Worm (Caenorhabditis elegans) whole organism, L1 larva: Measurements from ENCODE around the gene otpl-6.

Source experiments
- aha-1 ChIP-seq: fragments of 150-350 bp; optimal IDR thresholded peaks from 2 replicates; lab custom pipeline; 2014; ENCODE audit warnings: missing biosample characterization, missing genetic modification characterization
- aly-2 ChIP-seq: fragments of 150-350 bp; optimal IDR thresholded peaks from 2 replicates; lab custom pipeline; 2014; ENCODE audit warnings: missing biosample characterization, missing genetic modification characterization
- ceh-90 ChIP-seq: sonication (generic microtip); optimal IDR thresholded peaks from 2 replicates; lab custom pipeline; 2016; ENCODE audit warnings: missing genetic modification characterization, missing compliant biosample characterization
- elt-2 ChIP-seq: sonication (generic microtip); optimal IDR thresholded peaks from 2 replicates; lab custom pipeline; 2016; ENCODE audit warnings: missing genetic modification characterization, mild to moderate bottlenecking, inconsistent platforms, missing compliant biosample characterization, missing genetic modification reagents
- fos-1 ChIP-seq: fragments of 150-350 bp; optimal IDR thresholded peaks from 2 replicates; lab custom pipeline; 2014; ENCODE audit warnings: missing biosample characterization, missing genetic modification characterization
- lin-13 ChIP-seq: fragments of 150-350 bp; optimal IDR thresholded peaks from 2 replicates; lab custom pipeline; 2014; ENCODE audit warnings: missing biosample characterization, missing genetic modification reagents, missing genetic modification characterization
- nhr-11 ChIP-seq: fragments of 150-350 bp; optimal IDR thresholded peaks from 2 replicates; lab custom pipeline; 2014; ENCODE audit warnings: missing biosample characterization, missing genetic modification characterization
- nhr-12 ChIP-seq: sonication (generic microtip); optimal IDR thresholded peaks from 2 replicates; lab custom pipeline; 2017; ENCODE audit warnings: missing biosample characterization, missing genetic modification characterization
- nhr-28 ChIP-seq: fragments of 150-350 bp; optimal IDR thresholded peaks from 2 replicates; lab custom pipeline; 2014; ENCODE audit warnings: missing biosample characterization, missing genetic modification characterization
- snpc-4 ChIP-seq: fragments of 150-350 bp; optimal IDR thresholded peaks from 2 replicates; lab custom pipeline; 2014; ENCODE audit warnings: missing biosample characterization, missing genetic modification characterization
- unc-30 ChIP-seq: sonication (generic microtip); optimal IDR thresholded peaks from 2 replicates; lab custom pipeline; 2017; ENCODE audit warnings: missing biosample characterization, missing genetic modification characterization
- ztf-11 ChIP-seq, 2 experiments: sonication (generic microtip); optimal IDR thresholded peaks; 2 replicates each; lab custom pipeline; 2016 to 2017; ENCODE audit warnings: missing genetic modification characterization in 2 of 2, missing biosample characterization in 1 of 2, missing compliant biosample characterization in 1 of 2

ce11 chrV:8529219-8529618, 3.3 kb downstream of the otpl-6 start, which contains the start of gene otpl-5:
- TF ChIP-seq aha-1 (tag; lab: Kevin White, UChicago) (no peak), nhr-12 (no peak), unc-30 (tag; lab: Kevin White, UChicago) (no peak), nhr-11 (tag; lab: Kevin White, UChicago) (no peak), ceh-90 (tag; lab: Kevin White, UChicago) (no peak), lin-13 (GFP tag; lab: Kevin White, UChicago) (no peak), nhr-28 (no peak), aly-2 (tag; lab: Kevin White, UChicago) (no peak), elt-2 (tag; lab: Kevin White, UChicago) (no peak), snpc-4 (tag; lab: Kevin White, UChicago) (no peak), fos-1 (tag; lab: Kevin White, UChicago) (no peak), ztf-11 (tag; optimal IDR thresholded peaks at IDR 0.05; lab: Kevin White, UChicago) (no peak)
